Worm (Caenorhabditis elegans): ENCODE measurements around the gene C25F9.16.

ce11 chrV:19433806-19434437 lies at the start of gene C25F9.16:
- TF ChIP-seq him-1 (tag; optimal IDR thresholded peaks at IDR 0.05) (no peak), dao-5 (tag; optimal IDR thresholded peaks at IDR 0.05) (no peak)

Data from whole organism, L4/young adult.